Worm (Caenorhabditis elegans): Measurements from ENCODE around the gene F21C10.1.

DNA sequence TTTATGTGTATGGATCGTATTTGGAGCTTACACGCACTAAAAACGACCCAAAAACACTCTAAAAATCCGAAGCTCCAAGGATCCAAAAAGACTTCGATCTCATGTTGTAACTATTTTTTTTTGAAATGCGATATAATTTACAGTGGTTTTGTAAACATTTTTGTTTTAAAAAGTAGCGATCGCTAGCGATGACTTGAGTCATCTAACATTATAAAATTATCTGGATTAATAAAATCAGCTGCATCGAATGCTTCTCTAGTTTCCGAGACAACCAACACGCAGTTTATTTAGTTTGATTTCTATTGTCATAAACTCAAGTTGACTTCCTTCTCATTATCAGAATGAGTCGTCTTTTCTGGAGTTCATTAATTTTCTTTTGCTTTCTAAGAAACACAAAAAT is at the start of gene F21C10.1:
- TF ChIP-seq zag-1 (tag; optimal IDR thresholded peaks at IDR 0.05) (no peak), nhr-11 (tag; optimal IDR thresholded peaks at IDR 0.05) (no peak), ztf-11 (tag; optimal IDR thresholded peaks at IDR 0.05) (no peak), nfya-1 (tag; optimal IDR thresholded peaks at IDR 0.05; ENCODE audit: insufficient read depth) (no peak), R02D3.7 (tag; optimal IDR thresholded peaks at IDR 0.05) (no peak), nhr-25 (tag; optimal IDR thresholded peaks at IDR 0.05) (no peak), nhr-23 (tag; optimal IDR thresholded peaks at IDR 0.05) (no peak), nhr-43 (tag; optimal IDR thresholded peaks at IDR 0.05; ENCODE audit: poor library complexity, severe bottlenecking) (no peak), elt-1 (tag; optimal IDR thresholded peaks at IDR 0.05) (no peak), pqm-1 (tag; optimal IDR thresholded peaks at IDR 0.05) (no peak), hmg-11 (tag; optimal IDR thresholded peaks at IDR 0.05) (no peak), nhr-237 (tag; optimal IDR thresholded peaks at IDR 0.05) (no peak)

Measured in whole organism, L3 larva.